Fruit fly (Drosophila melanogaster) whole organism, embryonic: ENCODE measurements around the gene ND-B17.2.

Experiments
- ATbp ChIP-seq: fragments of 200-800 bp; sonication (Bioruptor generic); optimal IDR thresholded peaks from 2 replicates; lab custom pipeline; 2017; ENCODE audit warnings: missing biosample characterization, mild to moderate bottlenecking, missing genetic modification characterization, missing genetic modification reagents
- CG14050 ChIP-seq: fragments of 200-800 bp; sonication (Bioruptor generic); IDR thresholded peaks from 3 replicates; pipeline ENCODE4 v1.3.6; 2022; ENCODE audit warnings: missing biosample characterization, missing genetic modification characterization
- CG15514 ChIP-seq: fragments of 200-800 bp; sonication (Bioruptor generic); optimal IDR thresholded peaks from 3 replicates; lab custom pipeline; 2017; ENCODE audit warnings: missing biosample characterization, missing genetic modification characterization, mild to moderate bottlenecking, moderate library complexity, missing genetic modification reagents
- CG17802 ChIP-seq: fragments of 200-800 bp; sonication (Bioruptor generic); optimal IDR thresholded peaks from 2 replicates; lab custom pipeline; 2018; ENCODE audit warnings: missing biosample characterization, mild to moderate bottlenecking, missing genetic modification characterization, moderate library complexity
- CG2120 ChIP-seq: fragments of 200-800 bp; sonication (Bioruptor generic); optimal IDR thresholded peaks from 3 replicates; lab custom pipeline; 2016; ENCODE audit warnings: missing biosample characterization, missing genetic modification characterization
- CG3281 ChIP-seq: fragments of 200-800 bp; sonication (Bioruptor generic); optimal IDR thresholded peaks from 3 replicates; lab custom pipeline; 2017; ENCODE audit warnings: missing biosample characterization, mild to moderate bottlenecking, missing genetic modification characterization
- CG4854 ChIP-seq: fragments of 200-800 bp; sonication (Bioruptor generic); optimal IDR thresholded peaks from 2 replicates; lab custom pipeline; 2016; ENCODE audit warnings: missing biosample characterization, missing genetic modification characterization, inconsistent platforms
- CG6254 ChIP-seq: fragments of 200-800 bp; sonication (Bioruptor generic); optimal IDR thresholded peaks from 3 replicates; lab custom pipeline; 2017; ENCODE audit warnings: mild to moderate bottlenecking, missing biosample characterization, missing genetic modification reagents, missing genetic modification characterization
- Dad ChIP-seq: fragments of 200-800 bp; sonication (Bioruptor generic); optimal IDR thresholded peaks from 3 replicates; lab custom pipeline; 2016; ENCODE audit warnings: missing biosample characterization, missing genetic modification characterization
- E2f2 ChIP-seq: fragments of 200-800 bp; sonication (Bioruptor generic); IDR thresholded peaks from 2 replicates; pipeline ENCODE4 v1.3.6; 2022; ENCODE audit warnings: missing biosample characterization, missing genetic modification characterization
- Fer1 ChIP-seq: fragments of 200-800 bp; sonication (Bioruptor generic); optimal IDR thresholded peaks from 2 replicates; lab custom pipeline; 2017; ENCODE audit warnings: missing biosample characterization, mild to moderate bottlenecking, missing genetic modification characterization
- NC2α ChIP-seq: fragments of 200-800 bp; sonication (Bioruptor generic); optimal IDR thresholded peaks from 2 replicates; lab custom pipeline; 2016; ENCODE audit warnings: missing biosample characterization, missing genetic modification characterization
- Rfx ChIP-seq: fragments of 200-800 bp; sonication (Bioruptor generic); IDR thresholded peaks from 2 replicates; pipeline ENCODE4 v1.3.6; 2022; ENCODE audit warnings: missing biosample characterization, missing genetic modification characterization
- Spps ChIP-seq: fragments of 200-800 bp; sonication (Bioruptor generic); optimal IDR thresholded peaks from 2 replicates; lab custom pipeline; 2018; ENCODE audit warnings: missing biosample characterization, mild to moderate bottlenecking, missing genetic modification characterization
- cwo ChIP-seq: fragments of 200-800 bp; sonication (Bioruptor generic); optimal IDR thresholded peaks from 3 replicates; lab custom pipeline; 2017; ENCODE audit warnings: missing biosample characterization, missing genetic modification characterization, mild to moderate bottlenecking, moderate library complexity, missing genetic modification reagents
- exex ChIP-seq: fragments of 200-800 bp; sonication (Bioruptor generic); optimal IDR thresholded peaks from 4 replicates; lab custom pipeline; 2018; ENCODE audit warnings: missing biosample characterization, mild to moderate bottlenecking, missing genetic modification characterization, moderate library complexity
- hkb ChIP-seq, 2 experiments: fragments of 200-800 bp in 1 of 2; fragments of >200 bp in 1 of 2; sonication (Bioruptor generic) in 1 of 2; IDR thresholded peaks in 1 of 2; optimal IDR thresholded peaks in 1 of 2; 2 replicates each; pipeline versions ENCODE4 v1.3.6 to Lab custom; 2017 to 2022; ENCODE audit warnings: missing biosample characterization in 1 of 2, missing genetic modification characterization in 1 of 2
- lab ChIP-seq: fragments of 200-800 bp; sonication (Bioruptor generic); optimal IDR thresholded peaks from 3 replicates; lab custom pipeline; 2017; ENCODE audit warnings: missing biosample characterization, missing genetic modification characterization, mild to moderate bottlenecking, moderate library complexity, missing genetic modification reagents
- luna ChIP-seq: fragments of 200-800 bp; sonication (Bioruptor generic); optimal IDR thresholded peaks from 2 replicates; lab custom pipeline; 2016; ENCODE audit warnings: missing biosample characterization, missing genetic modification characterization
- scrt ChIP-seq: fragments of 200-800 bp; sonication (Bioruptor generic); optimal IDR thresholded peaks from 2 replicates; lab custom pipeline; 2018; ENCODE audit warnings: missing biosample characterization, mild to moderate bottlenecking, missing genetic modification characterization, moderate library complexity
- tx ChIP-seq: fragments of 200-800 bp; sonication (Bioruptor generic); optimal IDR thresholded peaks from 2 replicates; lab custom pipeline; 2016; ENCODE audit warnings: missing biosample characterization, missing genetic modification characterization

The ND-B17.2 gene

DNA sequence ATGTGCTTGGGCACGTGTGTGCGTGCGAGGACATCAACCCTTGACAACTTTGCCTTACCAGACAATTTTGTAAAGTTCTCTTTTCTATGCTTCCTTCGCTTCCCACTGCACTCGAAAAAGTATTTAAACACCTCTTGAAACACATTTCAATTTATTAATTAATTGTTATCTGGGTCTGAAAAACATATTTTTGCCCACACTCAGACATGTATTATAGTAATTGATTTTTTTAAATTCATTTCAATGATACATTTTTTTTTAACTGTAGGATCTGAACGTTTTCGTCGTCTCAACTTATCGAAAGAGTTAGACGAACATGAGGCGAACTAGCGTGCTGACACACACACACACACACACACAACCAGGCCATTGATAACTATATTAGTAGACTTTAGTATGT is 37.5 kb downstream of the ND-B17.2 start (continued):
- TF ChIP-seq ATbp (GFP tag; lab: Kevin White, UChicago) (no peak), tx (GFP tag; lab: Kevin White, UChicago) (no peak), cwo (GFP tag; lab: Kevin White, UChicago) (peak; percentile 23), CG6254 (GFP tag; lab: Kevin White, UChicago) (no peak), CG17802 (tag; lab: Kevin White, UChicago) (no peak), scrt (peak; percentile 10), CG2120 (GFP tag; lab: Kevin White, UChicago) (peak; percentile 49), E2f2 (GFP tag; lab: Robert Waterston, UW) (no peak), luna (GFP tag; lab: Kevin White, UChicago) (no peak), CG3281 (GFP tag; lab: Kevin White, UChicago) (peak; percentile 19), Spps (tag; lab: Kevin White, UChicago) (no peak), CG15514 (GFP tag; lab: Kevin White, UChicago) (peak; percentile 31), NC2α (GFP tag; lab: Kevin White, UChicago) (no peak), CG4854 (GFP tag; lab: Kevin White, UChicago) (no peak), CG14050 (no peak), hkb (optimal IDR thresholded peaks at IDR 0.05; lab: Kevin White, UChicago) (no peak), hkb (GFP tag; IDR thresholded peaks at IDR 0.05; lab: Robert Waterston, UW) (0 out of 2 replicates have a peak, but pooled peaks have one; percentile 24), lab (GFP tag; lab: Kevin White, UChicago) (peak; percentile 10), Rfx (GFP tag; lab: Robert Waterston, UW) (peak; percentile 35; the same call in 1 of the 2 replicates), Dad (GFP tag; lab: Kevin White, UChicago) (no peak), exex (tag; lab: Kevin White, UChicago) (no peak), Fer1 (GFP tag; lab: Kevin White, UChicago) (peak; percentile 36)
